Fruit fly (Drosophila melanogaster): Measurements from ENCODE around the gene Dhc98D.
A peak's percentile ranks its signal among the peaks of the same experiment; 100 is the strongest.

The Dhc98D gene

dm6 chr3R:28544538-28545393 lies 58.0 kb downstream of the Dhc98D start, which contains the start of gene mIF2 (continued):
- TF ChIP-seq Hr78 (GFP tag; optimal IDR thresholded peaks at IDR 0.05) (no peak), dmrt99B (tag; optimal IDR thresholded peaks at IDR 0.05) (no peak), slou (GFP tag; optimal IDR thresholded peaks at IDR 0.05) (peak; percentile 17), cato (GFP tag; optimal IDR thresholded peaks at IDR 0.05; ENCODE audit: borderline replicate concordance) (no peak), dmrt11E (tag; optimal IDR thresholded peaks at IDR 0.05) (peak; percentile 13), trh (GFP tag; optimal IDR thresholded peaks at IDR 0.05) (no peak), CG17361 (GFP tag; IDR thresholded peaks at IDR 0.05) (peak; percentile 49; the same call in 2 of the 3 replicates), maf-S (GFP tag; optimal IDR thresholded peaks at IDR 0.05) (no peak), CG30020 (tag; optimal IDR thresholded peaks at IDR 0.05) (no peak), CG10209 (GFP tag; optimal IDR thresholded peaks at IDR 0.05) (no peak), Blimp-1 (GFP tag; optimal IDR thresholded peaks at IDR 0.05) (peak; percentile 3), CHES-1-like (GFP tag; optimal IDR thresholded peaks at IDR 0.05) (no peak), seq (GFP tag; IDR thresholded peaks at IDR 0.05) (no peak), sens (GFP tag) (peak; percentile 1), CG11560 (tag; IDR thresholded peaks at IDR 0.05) (peak; percentile 24; the same call in 1 of the 3 replicates), CG17385 (GFP tag; optimal IDR thresholded peaks at IDR 0.05) (no peak), CG16863 (GFP tag; optimal IDR thresholded peaks at IDR 0.05) (no peak), CG4404 (GFP tag; IDR thresholded peaks at IDR 0.05) (no peak), ham (GFP tag; IDR thresholded peaks at IDR 0.05) (no peak), CG32532 (GFP tag; IDR thresholded peaks at IDR 0.05) (peak; percentile 8; the same call in 1 of the 2 replicates), gcm (GFP tag; optimal IDR thresholded peaks at IDR 0.05) (no peak), lola (GFP tag; optimal IDR thresholded peaks at IDR 0.05) (peak in 1 of 3 experiments; percentile 23), bowl (GFP tag; IDR thresholded peaks at IDR 0.05) (no peak), grau (tag; optimal IDR thresholded peaks at IDR 0.05) (no peak), CG10565 (GFP tag; optimal IDR thresholded peaks at IDR 0.05) (no peak), CG17328 (GFP tag; IDR thresholded peaks at IDR 0.05) (no peak), caup (GFP tag; optimal IDR thresholded peaks at IDR 0.05; ENCODE audit: severe bottlenecking) (no peak), gsb (GFP tag; IDR thresholded peaks at IDR 0.05) (no peak), cwo (GFP tag; optimal IDR thresholded peaks at IDR 0.05) (no peak), zen (tag; optimal IDR thresholded peaks at IDR 0.05) (peak; percentile 43), CG2129 (GFP tag; IDR thresholded peaks at IDR 0.05; ENCODE audit: partially characterized antibody) (no peak), CG12104 (GFP tag; optimal IDR thresholded peaks at IDR 0.05) (no peak), CG10366 (GFP tag; IDR thresholded peaks at IDR 0.05) (peak; percentile 32; the same call in 1 of the 2 replicates), Usf (GFP tag; optimal IDR thresholded peaks at IDR 0.05) (no peak), CG3726 (GFP tag; IDR thresholded peaks at IDR 0.05) (no peak), HLH3B (GFP tag; IDR thresholded peaks at IDR 0.05) (no peak), Fer3 (tag; optimal IDR thresholded peaks at IDR 0.05) (no peak), CG1647 (GFP tag; optimal IDR thresholded peaks at IDR 0.05) (no peak), Xrp1 (GFP tag; IDR thresholded peaks at IDR 0.05) (no peak), fd3F (GFP tag; optimal IDR thresholded peaks at IDR 0.05) (no peak), CG16815 (GFP tag; optimal IDR thresholded peaks at IDR 0.05) (no peak), Hand (GFP tag; optimal IDR thresholded peaks at IDR 0.05) (no peak), Awh (GFP tag; IDR thresholded peaks at IDR 0.05) (no peak), Ada2b (GFP tag; IDR thresholded peaks at IDR 0.05) (no peak), CG1024 (GFP tag; IDR thresholded peaks at IDR 0.05) (no peak), Sry-β (GFP tag; optimal IDR thresholded peaks at IDR 0.05) (no peak), CG8359 (GFP tag; optimal IDR thresholded peaks at IDR 0.05; ENCODE audit: borderline replicate concordance) (no peak), Nf-YA (GFP tag; IDR thresholded peaks at IDR 0.05) (no peak), H2.0 (GFP tag; IDR thresholded peaks at IDR 0.05) (no peak)

All from whole organism, embryonic.